Worm (Caenorhabditis elegans): ENCODE results near the gene pepm-1.

- TF ChIP-seq fkh-3 (tag; optimal IDR thresholded peaks at IDR 0.05) (no peak), nhr-120 (GFP tag; IDR thresholded peaks at IDR 0.05) (no peak), hsf-1 (GFP tag; IDR thresholded peaks at IDR 0.05) (no peak), sdz-38 (tag; optimal IDR thresholded peaks at IDR 0.05) (no peak), attf-3 (GFP tag; conservative IDR thresholded peaks at IDR 0.05) (no peak), sea-2 (GFP tag; IDR thresholded peaks at IDR 0.05) (no peak)
These were observed 35.2 kb upstream of the pepm-1 start, which contains the start of gene F14D7.2 for ce11 chrV:14293667-14294194.
